Worm (Caenorhabditis elegans) whole organism, late embryonic: ENCODE data around the gene moc-6.

ENCODE experiments used
- C08G9.2 ChIP-seq: sonication (generic microtip); optimal IDR thresholded peaks from 2 replicates; lab custom pipeline; 2016; ENCODE audit warnings: mild to moderate bottlenecking, missing genetic modification characterization, moderate library complexity, missing compliant biosample characterization
- K09A11.1 ChIP-seq: sonication (generic microtip); optimal IDR thresholded peaks from 2 replicates; lab custom pipeline; 2017; ENCODE audit warnings: antibody characterized with exemption, mild to moderate bottlenecking, missing genetic modification characterization, missing compliant biosample characterization; ENCODE audit not compliant: insufficient read depth
- T23F11.4 ChIP-seq: fragments of 200-800 bp; sonication (Bioruptor generic); optimal IDR thresholded peaks from 2 replicates; lab custom pipeline; 2018; ENCODE audit warnings: mild to moderate bottlenecking, missing genetic modification characterization, missing compliant biosample characterization
- Y22D7AL.16 ChIP-seq: sonication (generic microtip); optimal IDR thresholded peaks from 2 replicates; lab custom pipeline; 2016; ENCODE audit warnings: missing genetic modification characterization, missing compliant biosample characterization
- ama-1 ChIP-seq: fragments of 150-350 bp; optimal IDR thresholded peaks from 2 replicates; lab custom pipeline; 2014
- ceh-18 ChIP-seq: sonication (generic microtip); optimal IDR thresholded peaks from 2 replicates; lab custom pipeline; 2016; ENCODE audit warnings: missing genetic modification characterization, missing compliant biosample characterization
- ceh-19 ChIP-seq: fragments of 200-800 bp; sonication (Bioruptor generic); optimal IDR thresholded peaks from 2 replicates; lab custom pipeline; 2018; ENCODE audit warnings: mild to moderate bottlenecking, missing genetic modification characterization, missing compliant biosample characterization
- ceh-30 ChIP-seq: fragments of 150-350 bp; optimal IDR thresholded peaks from 2 replicates; lab custom pipeline; 2014; ENCODE audit warnings: missing biosample characterization, missing genetic modification characterization
- ceh-34 ChIP-seq: sonication (generic microtip); optimal IDR thresholded peaks from 2 replicates; lab custom pipeline; 2016; ENCODE audit warnings: mild to moderate bottlenecking, missing genetic modification characterization, missing compliant biosample characterization
- ceh-45 ChIP-seq: fragments of 200-800 bp; sonication (Bioruptor generic); IDR thresholded peaks from 2 replicates; pipeline ENCODE4 v1.3.6; 2022; ENCODE audit warnings: missing genetic modification reagents, missing genetic modification characterization, missing compliant biosample characterization
- che-1 ChIP-seq: sonication (generic microtip); optimal IDR thresholded peaks from 2 replicates; lab custom pipeline; 2016; ENCODE audit warnings: mild to moderate bottlenecking, missing genetic modification characterization, missing compliant biosample characterization
- dmd-4 ChIP-seq: sonication (generic microtip); optimal IDR thresholded peaks from 2 replicates; lab custom pipeline; 2016; ENCODE audit warnings: borderline replicate concordance, missing genetic modification characterization, missing compliant biosample characterization
- dve-1 ChIP-seq: sonication (generic microtip); optimal IDR thresholded peaks from 2 replicates; lab custom pipeline; 2017; ENCODE audit warnings: antibody characterized with exemption, mild to moderate bottlenecking, missing genetic modification characterization, missing compliant biosample characterization
- elt-2 ChIP-seq: sonication (generic microtip); optimal IDR thresholded peaks from 2 replicates; lab custom pipeline; 2016; ENCODE audit warnings: missing genetic modification reagents, missing genetic modification characterization, missing compliant biosample characterization
- fax-1 ChIP-seq: sonication (generic microtip); optimal IDR thresholded peaks from 2 replicates; lab custom pipeline; 2016; ENCODE audit warnings: missing genotype, missing genetic modification characterization, missing compliant biosample characterization
- fkh-10 ChIP-seq: fragments of 150-350 bp; optimal IDR thresholded peaks from 2 replicates; lab custom pipeline; 2014; ENCODE audit warnings: missing biosample characterization, missing genetic modification reagents, missing genetic modification characterization
- gmeb-2 ChIP-seq: sonication (generic microtip); optimal IDR thresholded peaks from 2 replicates; lab custom pipeline; 2016; ENCODE audit warnings: missing genetic modification characterization, inconsistent platforms, missing compliant biosample characterization
- hlh-6 ChIP-seq: sonication (generic microtip); optimal IDR thresholded peaks from 2 replicates; lab custom pipeline; 2016; ENCODE audit warnings: missing genotype, missing genetic modification characterization, missing compliant biosample characterization
- hlh-8 ChIP-seq: sonication (generic microtip); optimal IDR thresholded peaks from 2 replicates; lab custom pipeline; 2016; ENCODE audit warnings: missing genotype, missing genetic modification characterization, missing compliant biosample characterization
- lin-11 ChIP-seq: fragments of 200-800 bp; sonication (Bioruptor generic); optimal IDR thresholded peaks from 2 replicates; lab custom pipeline; 2018; ENCODE audit warnings: mild to moderate bottlenecking, missing genetic modification characterization, missing compliant biosample characterization
- madf-2 ChIP-seq: sonication (generic microtip); optimal IDR thresholded peaks from 2 replicates; lab custom pipeline; 2017; ENCODE audit warnings: missing genetic modification characterization, missing compliant biosample characterization
- nfya-1 ChIP-seq: sonication (generic microtip); optimal IDR thresholded peaks from 2 replicates; lab custom pipeline; 2017; ENCODE audit warnings: missing genetic modification characterization, mild to moderate bottlenecking, missing compliant biosample characterization, antibody characterized with exemption, moderate library complexity
- nhr-11 ChIP-seq: fragments of 150-350 bp; optimal IDR thresholded peaks from 2 replicates; lab custom pipeline; 2014; ENCODE audit warnings: missing biosample characterization, missing genetic modification characterization
- nhr-232 ChIP-seq: sonication (generic microtip); optimal IDR thresholded peaks from 2 replicates; lab custom pipeline; 2016; ENCODE audit warnings: missing genetic modification characterization, missing compliant biosample characterization
- pag-3 ChIP-seq: sonication (generic microtip); optimal IDR thresholded peaks from 2 replicates; lab custom pipeline; 2016; ENCODE audit warnings: missing compliant biosample characterization, missing genetic modification characterization, borderline replicate concordance
- pat-9 ChIP-seq: fragments of 200-800 bp; sonication (Bioruptor generic); optimal IDR thresholded peaks from 2 replicates; lab custom pipeline; 2018; ENCODE audit warnings: mild to moderate bottlenecking, missing genetic modification characterization, moderate library complexity, missing compliant biosample characterization
- pha-2 ChIP-seq: sonication (generic microtip); optimal IDR thresholded peaks from 2 replicates; lab custom pipeline; 2017; ENCODE audit warnings: mild to moderate bottlenecking, missing genetic modification characterization, missing compliant biosample characterization
- pha-4 ChIP-seq: fragments of 150-350 bp; optimal IDR thresholded peaks from 2 replicates; lab custom pipeline; 2018; ENCODE audit warnings: missing biosample characterization, missing genetic modification reagents, missing genetic modification characterization
- pros-1 ChIP-seq: fragments of 150-350 bp; optimal IDR thresholded peaks from 2 replicates; lab custom pipeline; 2014; ENCODE audit warnings: missing biosample characterization, missing genetic modification reagents, missing genetic modification characterization
- rnt-1 ChIP-seq: sonication (generic microtip); optimal IDR thresholded peaks from 2 replicates; lab custom pipeline; 2016; ENCODE audit warnings: missing genetic modification characterization, missing compliant biosample characterization
- sox-4 ChIP-seq: sonication (generic microtip); optimal IDR thresholded peaks from 2 replicates; lab custom pipeline; 2017; ENCODE audit warnings: mild to moderate bottlenecking, missing genetic modification characterization, inconsistent platforms, missing compliant biosample characterization
- tbx-2 ChIP-seq: sonication (generic microtip); optimal IDR thresholded peaks from 2 replicates; lab custom pipeline; 2016; ENCODE audit warnings: missing genetic modification characterization, missing compliant biosample characterization
- unc-55 ChIP-seq: sonication (generic microtip); optimal IDR thresholded peaks from 2 replicates; lab custom pipeline; 2017; ENCODE audit warnings: missing biosample characterization, missing genetic modification reagents, missing genetic modification characterization
- unc-86 ChIP-seq: sonication (generic microtip); optimal IDR thresholded peaks from 2 replicates; lab custom pipeline; 2016; ENCODE audit warnings: missing genetic modification characterization, missing compliant biosample characterization
- ztf-16 ChIP-seq: sonication (generic microtip); optimal IDR thresholded peaks from 2 replicates; lab custom pipeline; 2017; ENCODE audit warnings: missing genetic modification characterization, missing compliant biosample characterization

moc-6 gene

ce11 chrIII:5227831-5228467 lies 32.2 kb downstream of the moc-6 start, which contains the start of the genes C34E10.12, C34E10.10 and atp-2 (continued):
- TF ChIP-seq ceh-34, result peak; percentile 56
- TF ChIP-seq dve-1 (tag; lab: Kevin White, UChicago), result peak; percentile 74
- TF ChIP-seq C08G9.2 (tag; lab: Kevin White, UChicago), result no peak

- TF ChIP-seq pha-2 (tag; lab: Kevin White, UChicago) (no peak), ceh-19 (GFP tag; lab: Kevin White, UChicago) (no peak), ceh-30 (tag; lab: Kevin White, UChicago) (no peak), tbx-2 (tag; lab: Kevin White, UChicago) (no peak), ceh-18 (no peak), elt-2 (tag; lab: Kevin White, UChicago) (no peak), K09A11.1 (tag; lab: Kevin White, UChicago) (no peak), lin-11 (tag; lab: Kevin White, UChicago) (no peak), nhr-11 (tag; lab: Kevin White, UChicago) (no peak), ceh-45 (no peak), fax-1 (tag; lab: Kevin White, UChicago) (no peak)
These were observed 33.0 kb downstream of the moc-6 start for ce11 chrIII:5228839-5229238.

- TF ChIP-seq gmeb-2 (tag; lab: Kevin White, UChicago), result no peak
- no peak for TF ChIP-seq rnt-1 (tag; lab: Kevin White, UChicago)
- TF ChIP-seq nhr-11 (tag; lab: Kevin White, UChicago), result no peak
- no peak for TF ChIP-seq T23F11.4 (GFP tag; lab: Kevin White, UChicago)
- TF ChIP-seq pros-1 (tag; lab: Kevin White, UChicago), result no peak
- no peak for TF ChIP-seq dmd-4 (tag; lab: Kevin White, UChicago)
- TF ChIP-seq unc-55 (GFP tag; lab: Kevin White, UChicago), result no peak
- no peak for TF ChIP-seq fkh-10 (GFP tag; lab: Kevin White, UChicago)
- TF ChIP-seq nfya-1 (tag; lab: Kevin White, UChicago), result no peak
- TF ChIP-seq tbx-2 (tag; lab: Kevin White, UChicago), result no peak
- no peak for TF ChIP-seq unc-86 (tag; lab: Kevin White, UChicago)
These were observed 33.9 kb downstream of the moc-6 start for ce11 chrIII:5229511-5230250.

ce11 chrIII:5230415-5230814 lies 34.6 kb downstream of the moc-6 start, which contains the start of gene prmt-5:
Gene prmt-5, plus strand, starts transcription at chrIII:5230555.
- no peak for TF ChIP-seq madf-2 (tag; lab: Kevin White, UChicago)

DNA sequence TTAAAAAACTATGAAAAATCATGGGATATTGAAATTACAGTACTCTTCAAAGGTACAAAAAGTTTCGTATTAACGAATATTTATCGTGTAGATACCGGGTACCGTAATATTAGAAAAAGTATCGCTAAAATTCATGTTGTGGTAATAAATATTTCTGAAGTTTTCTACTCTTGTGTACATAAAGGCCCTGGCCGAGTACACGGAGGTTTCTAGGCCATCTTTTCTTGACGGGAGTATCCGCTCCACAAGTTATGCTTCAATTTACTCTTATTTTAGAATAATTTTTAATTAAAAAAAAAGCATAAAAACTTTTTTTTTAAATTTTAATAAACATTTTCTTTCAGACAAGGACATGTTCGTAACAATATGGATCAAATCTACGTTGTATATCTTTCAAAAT lies 37.4 kb downstream of the moc-6 start:
- TF ChIP-seq dve-1 (tag; lab: Kevin White, UChicago) (no peak), Y22D7AL.16 (tag; lab: Kevin White, UChicago) (no peak), sox-4 (tag; lab: Kevin White, UChicago) (no peak), pha-4 (tag; lab: Kevin White, UChicago) (no peak), hlh-6 (tag; lab: Kevin White, UChicago) (no peak), ceh-34 (no peak), pat-9 (tag; lab: Kevin White, UChicago) (no peak), che-1 (tag; lab: Kevin White, UChicago) (no peak), pag-3 (no peak), dmd-4 (tag; lab: Kevin White, UChicago) (no peak), nhr-232 (tag; lab: Kevin White, UChicago) (no peak), ama-1 (lab: Kevin White, UChicago) (no peak), ztf-16 (tag; lab: Kevin White, UChicago) (no peak), hlh-8 (tag; lab: Kevin White, UChicago) (no peak)
